Fruit fly (Drosophila melanogaster) whole organism, embryonic: ENCODE results near the gene Cyp4g15.

ENCODE experiments used
- Ada2b ChIP-seq: fragments of 200-800 bp; sonication (Bioruptor generic); IDR thresholded peaks from 2 replicates; pipeline ENCODE4 v1.3.6; 2022; ENCODE audit warnings: missing biosample characterization, missing genetic modification characterization
- Atf3 ChIP-seq: fragments of 200-800 bp; sonication (Bioruptor generic); optimal IDR thresholded peaks from 3 replicates; lab custom pipeline; 2016; ENCODE audit warnings: missing biosample characterization, missing genetic modification characterization
- BEAF-32 ChIP-seq: fragments of 200-800 bp; sonication (Bioruptor generic); optimal IDR thresholded peaks from 3 replicates; lab custom pipeline; 2017; ENCODE audit warnings: missing biosample characterization, missing genetic modification characterization, mild to moderate bottlenecking, moderate library complexity, missing genetic modification reagents
- CG10366 ChIP-seq: fragments of 200-800 bp; sonication (Bioruptor generic); IDR thresholded peaks from 2 replicates; pipeline ENCODE4 v1.3.6; 2022; ENCODE audit warnings: missing biosample characterization, missing genetic modification characterization
- CG11723 ChIP-seq: fragments of 200-800 bp; sonication (Bioruptor generic); optimal IDR thresholded peaks from 2 replicates; lab custom pipeline; 2017; ENCODE audit warnings: missing biosample characterization, mild to moderate bottlenecking, missing genetic modification characterization
- CG12236 ChIP-seq: fragments of 200-800 bp; sonication (Bioruptor generic); optimal IDR thresholded peaks from 2 replicates; lab custom pipeline; 2016; ENCODE audit warnings: missing biosample characterization, missing genetic modification characterization
- CG17328 ChIP-seq: fragments of 200-800 bp; sonication (Bioruptor generic); IDR thresholded peaks from 2 replicates; pipeline ENCODE4 v1.3.6; 2022; ENCODE audit warnings: missing biosample characterization, missing genetic modification characterization
- CG2202 ChIP-seq: fragments of 200-800 bp; sonication (Bioruptor generic); optimal IDR thresholded peaks from 2 replicates; lab custom pipeline; 2018; ENCODE audit warnings: missing biosample characterization, mild to moderate bottlenecking, missing genetic modification characterization
- CG32532 ChIP-seq: fragments of 200-800 bp; sonication (Bioruptor generic); IDR thresholded peaks from 2 replicates; pipeline ENCODE4 v1.3.6; 2022; ENCODE audit warnings: missing biosample characterization, missing genetic modification characterization
- CG34224 ChIP-seq: fragments of 200-800 bp; sonication (Bioruptor generic); IDR thresholded peaks from 3 replicates; pipeline ENCODE4 v1.3.6; 2022; ENCODE audit warnings: missing biosample characterization, missing genetic modification characterization; ENCODE audit not compliant: partially characterized antibody
- CG4328 ChIP-seq: fragments of 200-800 bp; sonication (Bioruptor generic); optimal IDR thresholded peaks from 3 replicates; lab custom pipeline; 2017; ENCODE audit warnings: missing biosample characterization, missing genetic modification reagents, missing genetic modification characterization
- CG4404 ChIP-seq: fragments of 200-800 bp; sonication (Bioruptor generic); IDR thresholded peaks from 2 replicates; pipeline ENCODE4 v1.3.6; 2022; ENCODE audit warnings: missing biosample characterization, missing genetic modification characterization
- CG6854 ChIP-seq: fragments of 200-800 bp; sonication (Bioruptor generic); optimal IDR thresholded peaks from 3 replicates; lab custom pipeline; 2017; ENCODE audit warnings: missing biosample characterization, mild to moderate bottlenecking, missing genetic modification characterization
- CG7786 ChIP-seq: fragments of 200-800 bp; sonication (Bioruptor generic); optimal IDR thresholded peaks from 2 replicates; lab custom pipeline; 2016; ENCODE audit warnings: missing biosample characterization, missing genetic modification characterization
- CG9215 ChIP-seq: fragments of 200-800 bp; sonication (Bioruptor generic); IDR thresholded peaks from 2 replicates; pipeline ENCODE4 v1.3.6; 2022; ENCODE audit warnings: missing biosample characterization, missing genetic modification characterization
- CG9932 ChIP-seq: fragments of 200-800 bp; sonication (Bioruptor generic); IDR thresholded peaks from 2 replicates; pipeline ENCODE4 v1.3.6; 2022; ENCODE audit warnings: missing biosample characterization, missing genetic modification characterization
- Dp ChIP-seq: fragments of 200-800 bp; sonication (Bioruptor generic); optimal IDR thresholded peaks from 2 replicates; lab custom pipeline; 2018; ENCODE audit warnings: missing biosample characterization, mild to moderate bottlenecking, missing genetic modification characterization, moderate library complexity
- Drgx ChIP-seq: fragments of 200-800 bp; sonication (Bioruptor generic); IDR thresholded peaks from 2 replicates; pipeline ENCODE4 v1.3.6; 2022; ENCODE audit warnings: missing biosample characterization, missing genetic modification characterization
- GATAe ChIP-seq: fragments of 200-800 bp; sonication (Bioruptor generic); conservative IDR thresholded peaks from 2 replicates; pipeline ENCODE4 v1.3.6; 2022; ENCODE audit warnings: missing biosample characterization, missing genetic modification characterization
- H15 ChIP-seq: fragments of 200-800 bp; sonication (Bioruptor generic); IDR thresholded peaks from 3 replicates; pipeline ENCODE4 v1.3.6; 2022; ENCODE audit warnings: missing biosample characterization, missing genetic modification characterization
- Med ChIP-seq: fragments of 200-800 bp; sonication (Bioruptor generic); peaks from one replicate; lab custom pipeline; 2016; ENCODE audit warnings: missing biosample characterization, missing genetic modification characterization, mild to moderate bottlenecking, inconsistent platforms, moderate library complexity
- Nf-YC ChIP-seq: fragments of 200-800 bp; optimal IDR thresholded peaks from 3 replicates; lab custom pipeline; 2019; ENCODE audit warnings: missing biosample characterization, mild to moderate bottlenecking, missing genetic modification characterization, moderate library complexity
- Pdp1 ChIP-seq, 2 experiments: fragments of 200-800 bp; sonication (Bioruptor generic); optimal IDR thresholded peaks; 3 replicates each; lab custom pipeline; 2016; ENCODE audit warnings: missing biosample characterization in 2 of 2, missing genetic modification characterization in 2 of 2, mild to moderate bottlenecking in 1 of 2, moderate library complexity in 1 of 2
- Poxn ChIP-seq: fragments of 200-800 bp; sonication (Bioruptor generic); IDR thresholded peaks from 2 replicates; pipeline ENCODE4 v1.3.6; 2022; ENCODE audit warnings: missing biosample characterization, missing genetic modification characterization
- Ptx1 ChIP-seq: fragments of 200-800 bp; sonication (Bioruptor generic); IDR thresholded peaks from 2 replicates; pipeline ENCODE4 v1.3.6; 2022; ENCODE audit warnings: missing biosample characterization, missing genetic modification characterization
- Rfx ChIP-seq: fragments of 200-800 bp; sonication (Bioruptor generic); IDR thresholded peaks from 2 replicates; pipeline ENCODE4 v1.3.6; 2022; ENCODE audit warnings: missing biosample characterization, missing genetic modification characterization
- Scr ChIP-seq: fragments of 200-800 bp; sonication (Bioruptor generic); IDR thresholded peaks from 2 replicates; pipeline ENCODE4 v1.3.6; 2022; ENCODE audit warnings: missing biosample characterization, missing genetic modification characterization; ENCODE audit not compliant: partially characterized antibody
- Sin3A ChIP-seq: fragments of >200 bp; optimal IDR thresholded peaks from 2 replicates; lab custom pipeline; 2018
- Sry-β ChIP-seq: fragments of 200-800 bp; sonication (Bioruptor generic); optimal IDR thresholded peaks from 2 replicates; lab custom pipeline; 2018; ENCODE audit warnings: missing biosample characterization, mild to moderate bottlenecking, missing genetic modification characterization, moderate library complexity
- Xrp1 ChIP-seq: fragments of 200-800 bp; sonication (Bioruptor generic); IDR thresholded peaks from 2 replicates; pipeline ENCODE4 v1.3.6; 2022; ENCODE audit warnings: missing biosample characterization, missing genetic modification characterization
- aop ChIP-seq: fragments of 200-800 bp; sonication (Bioruptor generic); IDR thresholded peaks from 2 replicates; pipeline ENCODE4 v1.3.6; 2022; ENCODE audit warnings: missing biosample characterization, missing genetic modification characterization
- ase ChIP-seq: fragments of 200-800 bp; sonication (Bioruptor generic); IDR thresholded peaks from 3 replicates; pipeline ENCODE4 v1.3.6; 2022; ENCODE audit warnings: missing biosample characterization, missing genetic modification characterization
- cg ChIP-seq: fragments of 200-800 bp; sonication (Bioruptor generic); optimal IDR thresholded peaks from 3 replicates; lab custom pipeline; 2019; ENCODE audit warnings: missing biosample characterization, mild to moderate bottlenecking, missing genetic modification characterization, moderate library complexity
- dimm ChIP-seq: fragments of 200-800 bp; sonication (Bioruptor generic); IDR thresholded peaks from 2 replicates; pipeline ENCODE4 v1.3.6; 2022; ENCODE audit warnings: missing biosample characterization, missing genetic modification characterization
- disco-r ChIP-seq: fragments of 200-800 bp; sonication (Bioruptor generic); optimal IDR thresholded peaks from 2 replicates; lab custom pipeline; 2016; ENCODE audit warnings: missing biosample characterization, missing genetic modification characterization
- dpn ChIP-seq, 2 experiments: fragments of 200-800 bp; sonication (Bioruptor generic); optimal IDR thresholded peaks; 3 replicates each; lab custom pipeline; 2016; ENCODE audit warnings: missing biosample characterization in 2 of 2, missing genetic modification characterization in 2 of 2
- en ChIP-seq: fragments of 200-800 bp; sonication (Bioruptor generic); optimal IDR thresholded peaks from 2 replicates; lab custom pipeline; 2016; ENCODE audit warnings: missing biosample characterization, missing genetic modification characterization
- gem ChIP-seq: fragments of 200-800 bp; sonication (Bioruptor generic); optimal IDR thresholded peaks from 2 replicates; lab custom pipeline; 2019; ENCODE audit warnings: missing biosample characterization, mild to moderate bottlenecking, missing genetic modification characterization, moderate library complexity
- grau ChIP-seq: fragments of 200-800 bp; optimal IDR thresholded peaks from 3 replicates; lab custom pipeline; 2019; ENCODE audit warnings: missing biosample characterization, mild to moderate bottlenecking, missing genetic modification characterization, moderate library complexity
- ham ChIP-seq: fragments of 200-800 bp; sonication (Bioruptor generic); IDR thresholded peaks from 2 replicates; pipeline ENCODE4 v1.3.6; 2022; ENCODE audit warnings: missing biosample characterization, missing genetic modification characterization
- lmd ChIP-seq: fragments of 200-800 bp; sonication (Bioruptor generic); IDR thresholded peaks from 2 replicates; pipeline ENCODE4 v1.3.6; 2022; ENCODE audit warnings: missing biosample characterization, missing genetic modification characterization
- nmo ChIP-seq: fragments of 200-800 bp; sonication (Bioruptor generic); optimal IDR thresholded peaks from 2 replicates; lab custom pipeline; 2018; ENCODE audit warnings: missing biosample characterization, mild to moderate bottlenecking, missing genetic modification characterization, moderate library complexity
- oc ChIP-seq: fragments of 200-800 bp; sonication (Bioruptor generic); optimal IDR thresholded peaks from 2 replicates; lab custom pipeline; 2018; ENCODE audit warnings: missing biosample characterization, mild to moderate bottlenecking, missing genetic modification characterization, moderate library complexity
- otp ChIP-seq: fragments of 200-800 bp; sonication (Bioruptor generic); IDR thresholded peaks from 3 replicates; pipeline ENCODE4, ENCODE4 v1.3.6; 2022; ENCODE audit warnings: missing biosample characterization, missing genetic modification characterization
- prd ChIP-seq, 3 experiments: fragments of >200 bp in 2 of 3; fragments of 200-800 bp in 1 of 3; sonication (Bioruptor generic) in 1 of 3; optimal IDR thresholded peaks in 2 of 3; IDR thresholded peaks in 1 of 3; 2 replicates in 2 of 3; 3 replicates in 1 of 3; pipeline versions ENCODE4 v1.3.6 to Lab custom; 2017 to 2022; ENCODE audit warnings: missing biosample characterization in 1 of 3, missing genetic modification characterization in 1 of 3
- pum ChIP-seq: fragments of 200-800 bp; sonication (Bioruptor generic); optimal IDR thresholded peaks from 2 replicates; lab custom pipeline; 2016; ENCODE audit warnings: missing biosample characterization, missing genetic modification characterization
- sc ChIP-seq, 3 experiments: fragments of >200 bp in 2 of 3; fragments of 200-800 bp in 1 of 3; sonication (Bioruptor generic) in 1 of 3; optimal IDR thresholded peaks; 2 replicates in 2 of 3; 3 replicates in 1 of 3; lab custom pipeline; 2017; ENCODE audit warnings: mild to moderate bottlenecking in 1 of 3, missing biosample characterization in 1 of 3, missing genetic modification characterization in 1 of 3, missing genetic modification reagents in 1 of 3
- sim ChIP-seq: fragments of 200-800 bp; sonication (Bioruptor generic); IDR thresholded peaks from 2 replicates; pipeline ENCODE4 v1.3.6; 2022; ENCODE audit warnings: missing biosample characterization, missing genetic modification characterization
- slbo ChIP-seq: fragments of 200-800 bp; sonication (Bioruptor generic); IDR thresholded peaks from 2 replicates; pipeline ENCODE4 v1.3.6; 2022; ENCODE audit warnings: missing biosample characterization, missing genetic modification characterization
- tio ChIP-seq: fragments of 200-800 bp; sonication (Bioruptor generic); optimal IDR thresholded peaks from 2 replicates; lab custom pipeline; 2017; ENCODE audit warnings: missing biosample characterization, missing genetic modification characterization, inconsistent platforms

Gene Cyp4g15

dm6 chrX:11451027-11451572 is 25.8 kb upstream of the Cyp4g15 start (continued):
- TF ChIP-seq disco-r = peak; percentile 38
- TF ChIP-seq dpn (GFP tag; optimal IDR thresholded peaks at IDR 0.05; lab: Kevin White, UChicago) = peak in 1 of 2 experiments; percentile 53
- no peak for TF ChIP-seq CG12236
- peak; percentile 64; the same call in 2 of the 3 replicates for TF ChIP-seq H15
- TF ChIP-seq oc (tag; lab: Kevin White, UChicago) = no peak
- TF ChIP-seq en (GFP tag; lab: Kevin White, UChicago) = no peak
- no peak for TF ChIP-seq BEAF-32
- peak; percentile 40 for TF ChIP-seq CG7786 (GFP tag; lab: Kevin White, UChicago)
- no peak for TF ChIP-seq CG6854 (GFP tag; lab: Kevin White, UChicago)
- TF ChIP-seq GATAe (GFP tag; lab: Robert Waterston, UW) = no peak
- TF ChIP-seq cg (GFP tag; lab: Kevin White, UChicago) = no peak
- peak; percentile 54; the same call in 2 of the 3 replicates for TF ChIP-seq ase (GFP tag; lab: Robert Waterston, UW)
- 0 out of 2 replicates have a peak, but pooled peaks have one; percentile 33 for TF ChIP-seq CG4404
- no peak for TF ChIP-seq Poxn
- no peak for TF ChIP-seq CG4328 (GFP tag; lab: Kevin White, UChicago)
- TF ChIP-seq CG11723 (GFP tag; lab: Kevin White, UChicago) = peak; percentile 20
- peak; percentile 20 for TF ChIP-seq Nf-YC (tag; lab: Kevin White, UChicago)
- TF ChIP-seq Pdp1 (GFP tag; optimal IDR thresholded peaks at IDR 0.05; lab: Kevin White, UChicago) = peak; percentile 18 to 39
- TF ChIP-seq Dp (GFP tag; lab: Kevin White, UChicago) = no peak
- TF ChIP-seq pum (GFP tag; lab: Kevin White, UChicago) = no peak
- TF ChIP-seq Scr (GFP tag; lab: Robert Waterston, UW) = no peak
- TF ChIP-seq Xrp1 (GFP tag; lab: Robert Waterston, UW) = 0 out of 2 replicates have a peak, but pooled peaks have one; percentile 37
- TF ChIP-seq CG34224 = no peak
- no peak for TF ChIP-seq Sry-β (GFP tag; lab: Kevin White, UChicago)
- peak; percentile 53; the same call in 1 of the 2 replicates for TF ChIP-seq CG10366 (GFP tag; lab: Robert Waterston, UW)
- TF ChIP-seq dimm = peak; percentile 39; the same call in 1 of the 2 replicates
- TF ChIP-seq CG9215 (GFP tag; lab: Robert Waterston, UW) = peak; percentile 52; the same call in 1 of the 2 replicates
- TF ChIP-seq sim (GFP tag; lab: Robert Waterston, UW) = no peak
- no peak for TF ChIP-seq Atf3 (GFP tag; lab: Kevin White, UChicago)
- TF ChIP-seq, all 482 proteins: peak for 188

- TF ChIP-seq aop (GFP tag; lab: Robert Waterston, UW) (no peak), gem (peak; percentile 7), Ptx1 (GFP tag; lab: Robert Waterston, UW) (0 out of 2 replicates have a peak, but pooled peaks have one; percentile 24), Sin3A (lab: Kevin White, UChicago) (no peak), Med (peak; percentile 66), lmd (peak; percentile 12; the same call in 1 of the 2 replicates), CG9932 (GFP tag; lab: Robert Waterston, UW) (0 out of 2 replicates have a peak, but pooled peaks have one; percentile 13), slbo (GFP tag; lab: Robert Waterston, UW) (peak; percentile 30; the same call in 1 of the 2 replicates), Drgx (GFP tag; lab: Robert Waterston, UW) (peak; percentile 45), Ada2b (GFP tag; lab: Robert Waterston, UW) (no peak), CG17328 (GFP tag; lab: Robert Waterston, UW) (0 out of 2 replicates have a peak, but pooled peaks have one; percentile 8), grau (tag; lab: Kevin White, UChicago) (peak; percentile 55), CG2202 (tag; lab: Kevin White, UChicago) (no peak), nmo (GFP tag; lab: Kevin White, UChicago) (no peak), prd (optimal IDR thresholded peaks at IDR 0.05; lab: Kevin White, UChicago) (no peak), prd (GFP tag; IDR thresholded peaks at IDR 0.05; lab: Robert Waterston, UW) (0 out of 3 replicates have a peak, but pooled peaks have one; percentile 23), sc (optimal IDR thresholded peaks at IDR 0.05; lab: Kevin White, UChicago) (no peak), sc (GFP tag; optimal IDR thresholded peaks at IDR 0.05; lab: Kevin White, UChicago) (no peak), CG32532 (GFP tag; lab: Robert Waterston, UW) (peak; percentile 39; the same call in 1 of the 2 replicates), otp (no peak), ham (GFP tag; lab: Robert Waterston, UW) (no peak), tio (no peak), Rfx (GFP tag; lab: Robert Waterston, UW) (peak; percentile 36)
Measured at dm6 chrX:11451630-11452029, 25.2 kb upstream of the Cyp4g15 start.
